Worm (Caenorhabditis elegans) whole organism, late embryonic: ENCODE results near the gene H40L08.7.

Source experiments
- C08G9.2 ChIP-seq: sonication (generic microtip); optimal IDR thresholded peaks from 2 replicates; lab custom pipeline; 2016; ENCODE audit warnings: mild to moderate bottlenecking, missing genetic modification characterization, moderate library complexity, missing compliant biosample characterization
- K02D7.2 ChIP-seq: sonication (generic microtip); optimal IDR thresholded peaks from 2 replicates; lab custom pipeline; 2017; ENCODE audit warnings: mild to moderate bottlenecking, missing genetic modification characterization, missing compliant biosample characterization
- K09A11.1 ChIP-seq: sonication (generic microtip); optimal IDR thresholded peaks from 2 replicates; lab custom pipeline; 2017; ENCODE audit warnings: antibody characterized with exemption, mild to moderate bottlenecking, missing genetic modification characterization, missing compliant biosample characterization; ENCODE audit not compliant: insufficient read depth
- T23F11.4 ChIP-seq: fragments of 200-800 bp; sonication (Bioruptor generic); optimal IDR thresholded peaks from 2 replicates; lab custom pipeline; 2018; ENCODE audit warnings: mild to moderate bottlenecking, missing genetic modification characterization, missing compliant biosample characterization
- Y22D7AL.16 ChIP-seq: sonication (generic microtip); optimal IDR thresholded peaks from 2 replicates; lab custom pipeline; 2016; ENCODE audit warnings: missing genetic modification characterization, missing compliant biosample characterization
- ahr-1 ChIP-seq: sonication (generic microtip); optimal IDR thresholded peaks from 2 replicates; lab custom pipeline; 2016; ENCODE audit warnings: missing genetic modification characterization, missing compliant biosample characterization
- ceh-19 ChIP-seq: fragments of 200-800 bp; sonication (Bioruptor generic); optimal IDR thresholded peaks from 2 replicates; lab custom pipeline; 2018; ENCODE audit warnings: mild to moderate bottlenecking, missing genetic modification characterization, missing compliant biosample characterization
- ceh-2 ChIP-seq: sonication (generic microtip); optimal IDR thresholded peaks from 2 replicates; lab custom pipeline; 2016; ENCODE audit warnings: missing genotype, missing genetic modification characterization, missing compliant biosample characterization
- ceh-22 ChIP-seq: sonication (generic microtip); optimal IDR thresholded peaks from 2 replicates; lab custom pipeline; 2017; ENCODE audit warnings: missing biosample characterization, missing genetic modification characterization
- ceh-24 ChIP-seq: sonication (generic microtip); optimal IDR thresholded peaks from 2 replicates; lab custom pipeline; 2016; ENCODE audit warnings: mild to moderate bottlenecking, missing genetic modification characterization, missing compliant biosample characterization
- ceh-30 ChIP-seq: fragments of 150-350 bp; optimal IDR thresholded peaks from 2 replicates; lab custom pipeline; 2014; ENCODE audit warnings: missing biosample characterization, missing genetic modification characterization
- ceh-45 ChIP-seq: fragments of 200-800 bp; sonication (Bioruptor generic); IDR thresholded peaks from 2 replicates; pipeline ENCODE4 v1.3.6; 2022; ENCODE audit warnings: missing genetic modification reagents, missing genetic modification characterization, missing compliant biosample characterization
- ceh-6 ChIP-seq: fragments of 200-800 bp; sonication (Bioruptor generic); optimal IDR thresholded peaks from 2 replicates; lab custom pipeline; 2018; ENCODE audit warnings: mild to moderate bottlenecking, missing genetic modification characterization, missing compliant biosample characterization
- che-1 ChIP-seq: sonication (generic microtip); optimal IDR thresholded peaks from 2 replicates; lab custom pipeline; 2016; ENCODE audit warnings: mild to moderate bottlenecking, missing genetic modification characterization, missing compliant biosample characterization
- dmd-4 ChIP-seq: sonication (generic microtip); optimal IDR thresholded peaks from 2 replicates; lab custom pipeline; 2016; ENCODE audit warnings: borderline replicate concordance, missing genetic modification characterization, missing compliant biosample characterization
- dve-1 ChIP-seq: sonication (generic microtip); optimal IDR thresholded peaks from 2 replicates; lab custom pipeline; 2017; ENCODE audit warnings: antibody characterized with exemption, mild to moderate bottlenecking, missing genetic modification characterization, missing compliant biosample characterization
- elt-4 ChIP-seq: sonication (generic microtip); optimal IDR thresholded peaks from 2 replicates; lab custom pipeline; 2016; ENCODE audit warnings: missing genetic modification characterization, missing compliant biosample characterization
- eyg-1 ChIP-seq: sonication (generic microtip); optimal IDR thresholded peaks from 2 replicates; lab custom pipeline; 2016; ENCODE audit warnings: missing genotype, missing genetic modification characterization, missing compliant biosample characterization
- fkh-10 ChIP-seq: fragments of 150-350 bp; optimal IDR thresholded peaks from 2 replicates; lab custom pipeline; 2014; ENCODE audit warnings: missing biosample characterization, missing genetic modification reagents, missing genetic modification characterization
- fkh-6 ChIP-seq: sonication (generic microtip); optimal IDR thresholded peaks from 2 replicates; lab custom pipeline; 2016; ENCODE audit warnings: missing genetic modification characterization, missing compliant biosample characterization
- gmeb-2 ChIP-seq: sonication (generic microtip); optimal IDR thresholded peaks from 2 replicates; lab custom pipeline; 2016; ENCODE audit warnings: missing genetic modification characterization, inconsistent platforms, missing compliant biosample characterization
- hlh-13 ChIP-seq: fragments of 200-800 bp; sonication (Bioruptor generic); optimal IDR thresholded peaks from 2 replicates; lab custom pipeline; 2018; ENCODE audit warnings: mild to moderate bottlenecking, missing genetic modification characterization, missing compliant biosample characterization
- hlh-30 ChIP-seq: sonication (generic microtip); optimal IDR thresholded peaks from 2 replicates; lab custom pipeline; 2017; ENCODE audit warnings: antibody characterized with exemption, missing genetic modification characterization, missing compliant biosample characterization; ENCODE audit not compliant: insufficient read depth
- hlh-6 ChIP-seq: sonication (generic microtip); optimal IDR thresholded peaks from 2 replicates; lab custom pipeline; 2016; ENCODE audit warnings: missing genotype, missing genetic modification characterization, missing compliant biosample characterization
- lin-11 ChIP-seq: fragments of 200-800 bp; sonication (Bioruptor generic); optimal IDR thresholded peaks from 2 replicates; lab custom pipeline; 2018; ENCODE audit warnings: mild to moderate bottlenecking, missing genetic modification characterization, missing compliant biosample characterization
- madf-2 ChIP-seq: sonication (generic microtip); optimal IDR thresholded peaks from 2 replicates; lab custom pipeline; 2017; ENCODE audit warnings: missing genetic modification characterization, missing compliant biosample characterization
- nfya-1 ChIP-seq: sonication (generic microtip); optimal IDR thresholded peaks from 2 replicates; lab custom pipeline; 2017; ENCODE audit warnings: missing genetic modification characterization, mild to moderate bottlenecking, missing compliant biosample characterization, antibody characterized with exemption, moderate library complexity
- odd-2 ChIP-seq: sonication (generic microtip); optimal IDR thresholded peaks from 2 replicates; lab custom pipeline; 2017; ENCODE audit warnings: antibody characterized with exemption, mild to moderate bottlenecking, missing genetic modification characterization, missing compliant biosample characterization
- pha-2 ChIP-seq: sonication (generic microtip); optimal IDR thresholded peaks from 2 replicates; lab custom pipeline; 2017; ENCODE audit warnings: mild to moderate bottlenecking, missing genetic modification characterization, missing compliant biosample characterization
- pha-4 ChIP-seq: fragments of 150-350 bp; optimal IDR thresholded peaks from 2 replicates; lab custom pipeline; 2018; ENCODE audit warnings: missing biosample characterization, missing genetic modification reagents, missing genetic modification characterization
- syd-9 ChIP-seq: sonication (generic microtip); optimal IDR thresholded peaks from 2 replicates; lab custom pipeline; 2016; ENCODE audit warnings: mild to moderate bottlenecking, missing genetic modification characterization, moderate library complexity, missing compliant biosample characterization
- tbx-7 ChIP-seq: sonication (generic microtip); optimal IDR thresholded peaks from 2 replicates; lab custom pipeline; 2016; ENCODE audit warnings: missing genotype, missing genetic modification characterization, missing compliant biosample characterization
- unc-42 ChIP-seq: sonication (generic microtip); optimal IDR thresholded peaks from 2 replicates; lab custom pipeline; 2016; ENCODE audit warnings: missing genotype, missing genetic modification characterization, missing compliant biosample characterization
- unc-55 ChIP-seq: sonication (generic microtip); optimal IDR thresholded peaks from 2 replicates; lab custom pipeline; 2017; ENCODE audit warnings: missing biosample characterization, missing genetic modification reagents, missing genetic modification characterization
- ztf-16 ChIP-seq: sonication (generic microtip); optimal IDR thresholded peaks from 2 replicates; lab custom pipeline; 2017; ENCODE audit warnings: missing genetic modification characterization, missing compliant biosample characterization

Gene H40L08.7

ce11 chrX:15075170-15075569 lies 2.4 kb downstream of the H40L08.7 start:
- TF ChIP-seq unc-55 (GFP tag; lab: Kevin White, UChicago) = no peak
- TF ChIP-seq K02D7.2 (tag; lab: Kevin White, UChicago) = no peak
- no peak for TF ChIP-seq odd-2 (tag; lab: Kevin White, UChicago)
- TF ChIP-seq elt-4 (tag; lab: Kevin White, UChicago) = no peak
- TF ChIP-seq gmeb-2 (tag; lab: Kevin White, UChicago) = no peak
- no peak for TF ChIP-seq Y22D7AL.16 (tag; lab: Kevin White, UChicago)
- no peak for TF ChIP-seq eyg-1 (tag; lab: Kevin White, UChicago)
- TF ChIP-seq hlh-13 (GFP tag; lab: Kevin White, UChicago) = no peak
- no peak for TF ChIP-seq C08G9.2
- TF ChIP-seq pha-2 = no peak
- no peak for TF ChIP-seq pha-4
- TF ChIP-seq ztf-16 (tag; lab: Kevin White, UChicago) = no peak
- TF ChIP-seq ceh-2 (tag; lab: Kevin White, UChicago) = no peak
- no peak for TF ChIP-seq dve-1 (tag; lab: Kevin White, UChicago)
- TF ChIP-seq, all 69 proteins: peak for 0

ce11 chrX:15073479-15073878 lies 4.1 kb downstream of the H40L08.7 start:
- TF ChIP-seq K09A11.1 (tag; lab: Kevin White, UChicago) (no peak), ceh-6 (GFP tag; lab: Kevin White, UChicago) (no peak), hlh-6 (no peak), ceh-30 (tag; lab: Kevin White, UChicago) (no peak)

- no peak for TF ChIP-seq odd-2 (tag; lab: Kevin White, UChicago)
- TF ChIP-seq ceh-22 = no peak
- no peak for TF ChIP-seq fkh-6 (tag; lab: Kevin White, UChicago)
- TF ChIP-seq tbx-7 (tag; lab: Kevin White, UChicago) = no peak
- no peak for TF ChIP-seq lin-11
- TF ChIP-seq che-1 (tag; lab: Kevin White, UChicago) = no peak
- no peak for TF ChIP-seq fkh-10
- TF ChIP-seq madf-2 = no peak
- no peak for TF ChIP-seq hlh-30
- no peak for TF ChIP-seq T23F11.4 (GFP tag; lab: Kevin White, UChicago)
- TF ChIP-seq, all 69 proteins: peak for 0
These were observed 4.7 kb downstream of the H40L08.7 start for ce11 chrX:15072877-15073276.

DNA sequence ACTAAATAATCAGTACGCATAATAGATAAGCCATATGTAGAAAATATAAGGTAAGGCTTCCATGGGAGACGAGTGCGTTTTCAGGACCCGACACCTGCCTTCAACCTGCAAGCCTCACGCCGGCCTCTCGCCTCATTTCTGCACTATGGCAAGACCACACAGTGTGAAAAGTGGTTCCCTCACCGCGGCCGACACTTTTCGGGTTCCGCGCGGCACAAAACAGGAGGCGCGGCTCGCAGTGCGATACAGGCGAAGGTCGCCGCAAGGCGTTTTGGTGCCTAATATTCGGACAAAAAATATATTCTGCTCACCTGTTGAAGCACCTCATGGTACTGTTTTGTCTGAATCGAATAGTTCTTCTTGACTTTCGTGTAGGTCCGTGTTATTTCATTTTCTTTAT lies 7.4 kb downstream of the H40L08.7 start:
- no peak for TF ChIP-seq tbx-7 (tag; lab: Kevin White, UChicago)
- TF ChIP-seq ceh-45 = no peak
- no peak for TF ChIP-seq ceh-22
- TF ChIP-seq unc-42 = no peak

DNA sequence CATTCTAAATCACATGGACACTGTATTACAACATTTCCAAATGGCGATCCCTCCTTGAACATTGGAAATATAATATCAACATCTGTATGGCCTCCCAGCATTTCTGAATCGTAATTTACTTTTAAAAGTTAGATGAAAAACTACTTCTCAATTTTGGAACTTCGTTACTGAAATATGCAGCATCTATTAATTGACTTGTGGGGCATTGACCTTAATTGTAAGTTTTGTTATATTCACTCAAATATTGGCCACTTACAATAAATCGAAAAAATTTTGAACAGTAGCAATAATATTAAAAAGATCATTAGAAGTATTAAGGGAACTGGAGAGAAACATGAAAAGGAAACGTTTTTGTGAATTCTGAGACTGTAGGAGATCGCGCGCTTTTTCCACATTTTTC lies 8.3 kb downstream of the H40L08.7 start, which contains the start of gene mam-6:
Gene mam-6 (minus strand): TSS at position 101 of the 400 bp plus-strand sequence.
- TF ChIP-seq T23F11.4 (GFP tag; lab: Kevin White, UChicago) (no peak), ceh-19 (GFP tag; lab: Kevin White, UChicago) (no peak), ahr-1 (no peak), syd-9 (no peak), dmd-4 (no peak), nfya-1 (tag; lab: Kevin White, UChicago) (no peak), ceh-24 (tag; lab: Kevin White, UChicago) (no peak)
